Fruit fly (Drosophila melanogaster) whole organism, wandering third instar larva: Measurements from ENCODE around the gene Sec22.

Experiments
- CG32264 ChIP-seq: fragments of 200-800 bp; sonication (Bioruptor generic); optimal IDR thresholded peaks from 2 replicates; lab custom pipeline; 2016; ENCODE audit warnings: missing biosample characterization, missing genetic modification characterization
- CG9705 ChIP-seq: fragments of 200-800 bp; sonication (Bioruptor generic); optimal IDR thresholded peaks from 2 replicates; lab custom pipeline; 2018; ENCODE audit warnings: missing biosample characterization, mild to moderate bottlenecking, missing genetic modification characterization
- Dfd ChIP-seq: fragments of >200 bp; optimal IDR thresholded peaks from 2 replicates; lab custom pipeline; 2017; ENCODE audit warnings: missing biosample characterization, missing genetic modification characterization
- Dif ChIP-seq: fragments of 200-275, 200-300 bp; sonication (Bioruptor generic); optimal IDR thresholded peaks from 2 replicates; lab custom pipeline; 2018; ENCODE audit warnings: missing biosample characterization, missing genetic modification characterization; ENCODE audit not compliant: partially characterized antibody
- GATAd ChIP-seq: sonication (Bioruptor generic); optimal IDR thresholded peaks from 2 replicates; lab custom pipeline; 2016; ENCODE audit warnings: missing biosample characterization, missing genetic modification characterization
- HLH106 ChIP-seq: fragments of 200-800 bp; optimal IDR thresholded peaks from 3 replicates; lab custom pipeline; 2019; ENCODE audit warnings: missing biosample characterization, mild to moderate bottlenecking, missing genetic modification characterization, moderate library complexity
- Hnf4 ChIP-seq: fragments of 200-800 bp; sonication (Bioruptor generic); optimal IDR thresholded peaks from 2 replicates; lab custom pipeline; 2016; ENCODE audit warnings: missing biosample characterization, mild to moderate bottlenecking, missing genetic modification characterization
- Hr78 ChIP-seq: fragments of >200 bp; optimal IDR thresholded peaks from 2 replicates; lab custom pipeline; 2017; ENCODE audit warnings: missing biosample characterization, missing genetic modification characterization
- Hr83 ChIP-seq: fragments of 200-300 bp; sonication (Bioruptor generic); optimal IDR thresholded peaks from 2 replicates; lab custom pipeline; 2016; ENCODE audit warnings: missing biosample characterization, mild to moderate bottlenecking, missing genetic modification characterization, moderate library complexity; ENCODE audit not compliant: poor library complexity, severe bottlenecking
- Jra ChIP-seq: sonication (Bioruptor generic); optimal IDR thresholded peaks from 2 replicates; lab custom pipeline; 2016; ENCODE audit warnings: missing biosample characterization, missing genetic modification characterization
- Myc ChIP-seq: fragments of >200 bp; optimal IDR thresholded peaks from 2 replicates; lab custom pipeline; 2017
- OdsH ChIP-seq: fragments of 200-800 bp; sonication (Bioruptor generic); optimal IDR thresholded peaks from 2 replicates; lab custom pipeline; 2016; ENCODE audit warnings: missing biosample characterization, mild to moderate bottlenecking, missing genetic modification characterization
- Sp1 ChIP-seq: fragments of 200-800 bp; sonication (Bioruptor generic); optimal IDR thresholded peaks from 3 replicates; lab custom pipeline; 2019; ENCODE audit warnings: missing biosample characterization, mild to moderate bottlenecking, missing genetic modification characterization, moderate library complexity
- Vsx2 ChIP-seq: fragments of 200-300, 225-300 bp; sonication (Bioruptor generic); optimal IDR thresholded peaks from 2 replicates; lab custom pipeline; 2018; ENCODE audit warnings: missing biosample characterization, missing genetic modification characterization; ENCODE audit not compliant: partially characterized antibody
- br ChIP-seq: fragments of 200-800 bp; sonication (Bioruptor generic); optimal IDR thresholded peaks from 2 replicates; lab custom pipeline; 2016; ENCODE audit warnings: missing biosample characterization, missing genetic modification characterization
- brk ChIP-seq: fragments of 200-800 bp; sonication (Bioruptor generic); optimal IDR thresholded peaks from 2 replicates; lab custom pipeline; 2016; ENCODE audit warnings: missing biosample characterization, mild to moderate bottlenecking, missing genetic modification characterization
- dl ChIP-seq, 2 experiments: fragments of 175-275, 200-275 bp in 1 of 2; fragments of 200-275 bp in 1 of 2; sonication (Bioruptor generic); optimal IDR thresholded peaks; lab custom pipeline; 2018; ENCODE audit warnings: mild to moderate bottlenecking in 2 of 2, missing biosample characterization in 2 of 2, missing genetic modification characterization in 2 of 2, moderate library complexity in 2 of 2; ENCODE audit not compliant: partially characterized antibody in 2 of 2, insufficient read depth in 1 of 2
- dmrt93B ChIP-seq: fragments of 200-800 bp; sonication (Bioruptor generic); optimal IDR thresholded peaks from 2 replicates; lab custom pipeline; 2018; ENCODE audit warnings: missing biosample characterization, mild to moderate bottlenecking, missing genetic modification characterization
- foxo ChIP-seq, 2 experiments: fragments of 200-800 bp; sonication (Bioruptor generic); optimal IDR thresholded peaks; 2 replicates in 1 of 2; 3 replicates in 1 of 2; lab custom pipeline; 2016 to 2017; ENCODE audit warnings: missing biosample characterization in 2 of 2, missing genetic modification characterization in 2 of 2
- fru ChIP-seq: fragments of 200-800 bp; sonication (Bioruptor generic); optimal IDR thresholded peaks from 3 replicates; lab custom pipeline; 2016; ENCODE audit warnings: missing biosample characterization, mild to moderate bottlenecking, missing genetic modification characterization
- h ChIP-seq: fragments of 200-800 bp; sonication (Bioruptor generic); optimal IDR thresholded peaks from 3 replicates; lab custom pipeline; 2016; ENCODE audit warnings: missing biosample characterization, mild to moderate bottlenecking, missing genetic modification characterization
- jim ChIP-seq: fragments of 175-275, 200-325 bp; sonication (Bioruptor generic); optimal IDR thresholded peaks from 2 replicates; lab custom pipeline; 2016; ENCODE audit warnings: missing biosample characterization, mild to moderate bottlenecking, missing genetic modification characterization
- lola ChIP-seq: fragments of >200 bp; optimal IDR thresholded peaks from 2 replicates; lab custom pipeline; 2017; ENCODE audit warnings: missing biosample characterization, missing genetic modification characterization
- pan ChIP-seq: fragments of >200 bp; optimal IDR thresholded peaks from 2 replicates; lab custom pipeline; 2017
- rgr ChIP-seq: fragments of 200-800 bp; sonication (Bioruptor generic); optimal IDR thresholded peaks from 3 replicates; lab custom pipeline; 2016; ENCODE audit warnings: missing biosample characterization, mild to moderate bottlenecking, missing genetic modification characterization
- sage ChIP-seq: fragments of 200-800 bp; sonication (Bioruptor generic); optimal IDR thresholded peaks from 2 replicates; lab custom pipeline; 2016; ENCODE audit warnings: missing biosample characterization, mild to moderate bottlenecking, missing genetic modification characterization
- sv ChIP-seq: fragments of 200-800 bp; sonication (Bioruptor generic); optimal IDR thresholded peaks from 3 replicates; lab custom pipeline; 2016; ENCODE audit warnings: missing biosample characterization, missing genetic modification characterization
- tai ChIP-seq: sonication (Bioruptor generic); optimal IDR thresholded peaks from 2 replicates; lab custom pipeline; 2016; ENCODE audit warnings: missing biosample characterization, missing genetic modification characterization
- usp ChIP-seq: fragments of >200 bp; optimal IDR thresholded peaks from 2 replicates; lab custom pipeline; 2017; ENCODE audit warnings: missing biosample characterization, missing genetic modification characterization
- woc ChIP-seq: sonication (Bioruptor generic); optimal IDR thresholded peaks from 2 replicates; lab custom pipeline; 2016; ENCODE audit warnings: missing biosample characterization, mild to moderate bottlenecking, missing genetic modification characterization

Gene Sec22

dm6 chrX:838012-838411 is 32.1 kb downstream of the Sec22 start:
- TF ChIP-seq usp (GFP tag; lab: Kevin White, UChicago) (no peak), Sp1 (GFP tag; lab: Kevin White, UChicago) (no peak), Dif (GFP tag; lab: Kevin White, UChicago) (no peak), CG32264 (no peak), GATAd (GFP tag; lab: Kevin White, UChicago) (no peak), Hr78 (GFP tag; lab: Kevin White, UChicago) (no peak), Myc (lab: Kevin White, UChicago) (no peak), fru (GFP tag; lab: Kevin White, UChicago) (no peak), br (GFP tag; lab: Kevin White, UChicago) (no peak), rgr (GFP tag; lab: Kevin White, UChicago) (no peak), pan (lab: Kevin White, UChicago) (no peak), Dfd (GFP tag; lab: Kevin White, UChicago) (no peak), woc (GFP tag; lab: Kevin White, UChicago) (no peak), jim (GFP tag; lab: Kevin White, UChicago) (no peak), dl (GFP tag; optimal IDR thresholded peaks at IDR 0.05; lab: Kevin White, UChicago; ENCODE audit: insufficient read depth in 1 of 2, partially characterized antibody in 2 of 2) (no peak)

dm6 chrX:841038-841437 is 35.2 kb downstream of the Sec22 start:
- TF ChIP-seq pan (lab: Kevin White, UChicago), result no peak
- TF ChIP-seq sv (GFP tag; lab: Kevin White, UChicago), result no peak
- TF ChIP-seq Hr83 (GFP tag; lab: Kevin White, UChicago), result no peak
- TF ChIP-seq usp (GFP tag; lab: Kevin White, UChicago), result no peak
- no peak for TF ChIP-seq jim (GFP tag; lab: Kevin White, UChicago)
- TF ChIP-seq Hr78 (GFP tag; lab: Kevin White, UChicago), result no peak
- no peak for TF ChIP-seq rgr (GFP tag; lab: Kevin White, UChicago)
- TF ChIP-seq br (GFP tag; lab: Kevin White, UChicago), result no peak
- no peak for TF ChIP-seq GATAd (GFP tag; lab: Kevin White, UChicago)
- TF ChIP-seq sage (GFP tag; lab: Kevin White, UChicago), result no peak
- TF ChIP-seq OdsH (GFP tag; lab: Kevin White, UChicago), result no peak
- no peak for TF ChIP-seq dmrt93B (GFP tag; lab: Kevin White, UChicago)
- TF ChIP-seq tai (GFP tag; lab: Kevin White, UChicago), result no peak
- TF ChIP-seq woc (GFP tag; lab: Kevin White, UChicago), result no peak
- no peak for TF ChIP-seq Hnf4 (GFP tag; lab: Kevin White, UChicago)
- no peak for TF ChIP-seq foxo (GFP tag; optimal IDR thresholded peaks at IDR 0.05; lab: Kevin White, UChicago)

dm6 chrX:841941-842340 is 36.1 kb downstream of the Sec22 start:
- TF ChIP-seq Sp1 (GFP tag; lab: Kevin White, UChicago), result peak; percentile 5
- TF ChIP-seq HLH106 (tag; lab: Kevin White, UChicago), result peak; percentile 22
- TF ChIP-seq tai (GFP tag; lab: Kevin White, UChicago), result no peak
- peak in 1 of 2 experiments; percentile 21 for TF ChIP-seq foxo (GFP tag; optimal IDR thresholded peaks at IDR 0.05; lab: Kevin White, UChicago)
- TF ChIP-seq h (GFP tag; lab: Kevin White, UChicago), result peak; percentile 17
- peak; percentile 1 for TF ChIP-seq rgr (GFP tag; lab: Kevin White, UChicago)
- no peak for TF ChIP-seq usp (GFP tag; lab: Kevin White, UChicago)

dm6 chrX:843489-843888 is 37.6 kb downstream of the Sec22 start:
- TF ChIP-seq Hr83 (GFP tag; lab: Kevin White, UChicago), result no peak
- TF ChIP-seq Myc (lab: Kevin White, UChicago), result peak; percentile 62

- no peak for TF ChIP-seq br (GFP tag; lab: Kevin White, UChicago)
- TF ChIP-seq Jra (GFP tag; lab: Kevin White, UChicago), result no peak
- no peak for TF ChIP-seq lola (GFP tag; lab: Kevin White, UChicago)
- TF ChIP-seq woc (GFP tag; lab: Kevin White, UChicago), result no peak
- no peak for TF ChIP-seq Hr83 (GFP tag; lab: Kevin White, UChicago)
- TF ChIP-seq Vsx2, result no peak
- no peak for TF ChIP-seq Myc (lab: Kevin White, UChicago)
- TF ChIP-seq rgr (GFP tag; lab: Kevin White, UChicago), result no peak
- TF ChIP-seq CG9705, result no peak
- no peak for TF ChIP-seq sage (GFP tag; lab: Kevin White, UChicago)
- no peak for TF ChIP-seq Dif (GFP tag; lab: Kevin White, UChicago)
- TF ChIP-seq brk, result no peak
Measured at dm6 chrX:844523-844922, 38.6 kb downstream of the Sec22 start, which contains the start of gene CG14635. CG14635 (plus strand) TSS chrX:844823.
